5 worm cellular contexts compared by ENCODE assay signal in the genomic region with DNA sequence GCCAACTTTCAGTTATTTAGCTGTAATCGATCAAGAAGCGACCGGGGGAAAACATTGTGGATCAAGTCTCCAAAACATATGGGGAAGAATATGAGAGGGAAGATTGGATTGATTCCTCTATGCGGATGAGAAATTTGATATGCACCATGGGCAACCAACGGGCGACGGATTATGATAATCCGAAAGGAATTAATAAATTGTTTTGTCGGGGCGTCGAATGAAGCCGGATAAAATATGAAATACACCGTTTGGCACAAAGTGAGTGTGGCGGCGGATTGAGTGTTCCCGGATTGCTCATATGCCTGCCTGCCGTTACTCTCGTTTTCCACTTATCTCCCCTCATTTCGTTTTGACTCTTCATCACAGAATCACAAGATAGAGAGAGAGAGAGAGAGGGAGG.
A peak's percentile ranks its signal among the peaks of the same experiment; 100 is the strongest.
TF ChIP-seq lines count a peak whose summit lies in the region.

No protein-coding gene starts in this region.

TF ChIP-seq in whole organism, L1 larva, 84 proteins besides CTCF, POLR2A, EP300 and RAD21 (continues in another document):
- TF ChIP-seq nhr-84 (tag; optimal IDR thresholded peaks at IDR 0.05; lab: Kevin White, UChicago) = no peak
- no peak for TF ChIP-seq ztf-4 (tag; optimal IDR thresholded peaks at IDR 0.05; lab: Kevin White, UChicago)
- no peak for TF ChIP-seq lir-3 (tag; optimal IDR thresholded peaks at IDR 0.05; lab: Kevin White, UChicago; ENCODE audit: poor library complexity)
- no peak for TF ChIP-seq isw-1 (GFP tag; IDR thresholded peaks at IDR 0.05; lab: Robert Waterston, UW)
- no peak for TF ChIP-seq sup-37 (GFP tag; optimal IDR thresholded peaks at IDR 0.05; lab: Kevin White, UChicago)
- peak; percentile 17 for TF ChIP-seq nhr-47 (tag; optimal IDR thresholded peaks at IDR 0.05; lab: Kevin White, UChicago)
- TF ChIP-seq C04F5.9 (tag; optimal IDR thresholded peaks at IDR 0.05; lab: Kevin White, UChicago) = no peak
- TF ChIP-seq C34B4.2 (tag; optimal IDR thresholded peaks at IDR 0.05; lab: Kevin White, UChicago) = no peak
- no peak for TF ChIP-seq nhr-85 (tag; lab: Kevin White, UChicago)
- no peak for TF ChIP-seq nhr-11 (tag; optimal IDR thresholded peaks at IDR 0.05; lab: Kevin White, UChicago)
- no peak for TF ChIP-seq lin-14 (GFP tag; optimal IDR thresholded peaks at IDR 0.05; lab: Kevin White, UChicago)
- TF ChIP-seq efl-1 (optimal IDR thresholded peaks at IDR 0.05; lab: Kevin White, UChicago) = no peak
- peak in 1 of 2 experiments; percentile 51 for TF ChIP-seq efl-1 (GFP tag; optimal IDR thresholded peaks at IDR 0.05 in 1 of 2; lab: Kevin White, UChicago)
- no peak for TF ChIP-seq ces-1 (GFP tag; optimal IDR thresholded peaks at IDR 0.05; lab: Kevin White, UChicago)
- TF ChIP-seq lin-39 (tag; optimal IDR thresholded peaks at IDR 0.05; lab: Kevin White, UChicago) = no peak
- no peak for TF ChIP-seq ceh-88 (GFP tag; IDR thresholded peaks at IDR 0.05; lab: Robert Waterston, UW)
- no peak for TF ChIP-seq fos-1 (tag; optimal IDR thresholded peaks at IDR 0.05; lab: Kevin White, UChicago)
- TF ChIP-seq vab-15 (tag; optimal IDR thresholded peaks at IDR 0.05; lab: Kevin White, UChicago) = no peak

TF ChIP-seq in whole organism, L2 larva, 48 proteins besides CTCF, POLR2A, EP300 and RAD21:
- TF ChIP-seq ztf-4 (tag; optimal IDR thresholded peaks at IDR 0.05; lab: Kevin White, UChicago) (no peak), lin-11 (tag; optimal IDR thresholded peaks at IDR 0.05; lab: Kevin White, UChicago) (peak; percentile 10)

TF ChIP-seq in whole organism, L3 larva, 47 proteins besides CTCF, POLR2A, EP300 and RAD21:
- TF ChIP-seq unc-39 (tag; optimal IDR thresholded peaks at IDR 0.05; lab: Kevin White, UChicago) = no peak
- peak; percentile 3 for TF ChIP-seq ceh-28 (tag; optimal IDR thresholded peaks at IDR 0.05; lab: Kevin White, UChicago)

TF ChIP-seq in whole organism, L4 larva, 104 proteins besides CTCF, POLR2A, EP300 and RAD21 (continues in another document):
- TF ChIP-seq snpc-1.2 (GFP tag; IDR thresholded peaks at IDR 0.05; lab: Robert Waterston, UW) (no peak), nhr-77 (tag; optimal IDR thresholded peaks at IDR 0.05; lab: Kevin White, UChicago) (no peak), dmd-6 (GFP tag; IDR thresholded peaks at IDR 0.05; lab: Robert Waterston, UW) (no peak), cey-2 (tag; optimal IDR thresholded peaks at IDR 0.05; lab: Kevin White, UChicago; ENCODE audit: borderline replicate concordance, insufficient read depth) (no peak), F10B5.3 (tag; optimal IDR thresholded peaks at IDR 0.05; lab: Kevin White, UChicago) (no peak), nhr-42 (GFP tag; IDR thresholded peaks at IDR 0.05; lab: Robert Waterston, UW) (0 out of 2 replicates have a peak, but pooled peaks have one; percentile 16), unc-39 (tag; optimal IDR thresholded peaks at IDR 0.05; lab: Kevin White, UChicago) (no peak), ceh-82 (tag; optimal IDR thresholded peaks at IDR 0.05; lab: Kevin White, UChicago) (no peak), hlh-30 (tag; optimal IDR thresholded peaks at IDR 0.05; lab: Kevin White, UChicago; ENCODE audit: insufficient read depth) (no peak), skn-1 (tag; optimal IDR thresholded peaks at IDR 0.05; lab: Kevin White, UChicago) (no peak), unc-62 (GFP tag; optimal IDR thresholded peaks at IDR 0.05 in 1 of 2; lab: Kevin White, UChicago) (no peak), unc-62 (tag; optimal IDR thresholded peaks at IDR 0.05; lab: Kevin White, UChicago) (no peak), sdz-12 (GFP tag; optimal IDR thresholded peaks at IDR 0.05; lab: Kevin White, UChicago) (no peak), set-16 (GFP tag; IDR thresholded peaks at IDR 0.05; lab: Robert Waterston, UW) (no peak), T20F7.1 (GFP tag; optimal IDR thresholded peaks at IDR 0.05; lab: Kevin White, UChicago) (peak; percentile 34), nhr-48 (tag; optimal IDR thresholded peaks at IDR 0.05; lab: Kevin White, UChicago) (no peak), vab-7 (GFP tag; IDR thresholded peaks at IDR 0.05; lab: Robert Waterston, UW) (no peak), arid-1 (GFP tag; conservative IDR thresholded peaks at IDR 0.05; lab: Robert Waterston, UW) (no peak), ceh-20 (GFP tag; IDR thresholded peaks at IDR 0.05; lab: Robert Waterston, UW) (no peak), mxl-2 (GFP tag; conservative IDR thresholded peaks at IDR 0.05; lab: Robert Waterston, UW) (no peak), egl-27 (tag; optimal IDR thresholded peaks at IDR 0.05; lab: Kevin White, UChicago) (no peak), nhr-6 (tag; optimal IDR thresholded peaks at IDR 0.05; lab: Kevin White, UChicago) (no peak), rbr-2 (tag; optimal IDR thresholded peaks at IDR 0.05; lab: Kevin White, UChicago) (no peak), fkh-10 (GFP tag; optimal IDR thresholded peaks at IDR 0.05; lab: Kevin White, UChicago) (no peak), zfp-3 (GFP tag; conservative IDR thresholded peaks at IDR 0.05; lab: Robert Waterston, UW) (no peak), lin-38 (GFP tag; IDR thresholded peaks at IDR 0.05; lab: Robert Waterston, UW) (peak; percentile 26), ceh-32 (tag; optimal IDR thresholded peaks at IDR 0.05; lab: Kevin White, UChicago; ENCODE audit: poor library complexity) (no peak), dve-1 (tag; optimal IDR thresholded peaks at IDR 0.05; lab: Kevin White, UChicago; ENCODE audit: insufficient read depth) (no peak), lin-39 (tag; optimal IDR thresholded peaks at IDR 0.05; lab: Kevin White, UChicago) (no peak), pqm-1 (tag; optimal IDR thresholded peaks at IDR 0.05; lab: Kevin White, UChicago) (no peak), spr-3 (GFP tag; optimal IDR thresholded peaks at IDR 0.05; lab: Kevin White, UChicago) (no peak), D1046.2 (GFP tag; IDR thresholded peaks at IDR 0.05; lab: Robert Waterston, UW) (no peak), nhr-111 (GFP tag; optimal IDR thresholded peaks at IDR 0.05; lab: Kevin White, UChicago) (no peak), nhr-25 (tag; optimal IDR thresholded peaks at IDR 0.05; lab: Kevin White, UChicago; ENCODE audit: borderline replicate concordance, insufficient read depth) (no peak)

TF ChIP-seq in whole organism, young adult, 124 proteins besides CTCF, POLR2A, EP300 and RAD21 (continues in another document):
- no peak for TF ChIP-seq lin-54 (GFP tag; optimal IDR thresholded peaks at IDR 0.05; lab: Kevin White, UChicago)
- TF ChIP-seq xnd-1 (tag; optimal IDR thresholded peaks at IDR 0.05; lab: Kevin White, UChicago) = no peak
- TF ChIP-seq F52B5.7 (tag; optimal IDR thresholded peaks at IDR 0.05; lab: Kevin White, UChicago) = peak; percentile 9
- TF ChIP-seq ceh-27 (GFP tag; optimal IDR thresholded peaks at IDR 0.05; lab: Kevin White, UChicago) = no peak
- no peak for TF ChIP-seq somi-1 (GFP tag; optimal IDR thresholded peaks at IDR 0.05; lab: Kevin White, UChicago)
- TF ChIP-seq ceh-100 (GFP tag; IDR thresholded peaks at IDR 0.05; lab: Robert Waterston, UW) = 0 out of 2 replicates have a peak, but pooled peaks have one; percentile 15
- 0 out of 2 replicates have a peak, but pooled peaks have one; percentile 43 for TF ChIP-seq madf-3 (GFP tag; IDR thresholded peaks at IDR 0.05; lab: Robert Waterston, UW)
- TF ChIP-seq ceh-58 (GFP tag; IDR thresholded peaks at IDR 0.05; lab: Robert Waterston, UW) = no peak
- TF ChIP-seq him-1 (tag; optimal IDR thresholded peaks at IDR 0.05; lab: Kevin White, UChicago) = no peak
- TF ChIP-seq chd-7 (tag; optimal IDR thresholded peaks at IDR 0.05; lab: Kevin White, UChicago) = peak; percentile 4
- no peak for TF ChIP-seq zfh-2 (GFP tag; conservative IDR thresholded peaks at IDR 0.05; lab: Robert Waterston, UW)
- peak; percentile 75; the same call in 1 of the 2 replicates for TF ChIP-seq cebp-2 (GFP tag; IDR thresholded peaks at IDR 0.05; lab: Robert Waterston, UW)
- TF ChIP-seq F57A8.1 (GFP tag; optimal IDR thresholded peaks at IDR 0.05; lab: Kevin White, UChicago) = no peak
- TF ChIP-seq let-607 (tag; optimal IDR thresholded peaks at IDR 0.05; lab: Kevin White, UChicago) = no peak
- TF ChIP-seq ztf-26 (tag; optimal IDR thresholded peaks at IDR 0.05; lab: Kevin White, UChicago) = no peak
- no peak for TF ChIP-seq attf-3 (GFP tag; conservative IDR thresholded peaks at IDR 0.05; lab: Robert Waterston, UW)
- no peak for TF ChIP-seq mel-28 (tag; optimal IDR thresholded peaks at IDR 0.05; lab: Kevin White, UChicago; ENCODE audit: borderline replicate concordance)
- TF ChIP-seq mes-4 (tag; optimal IDR thresholded peaks at IDR 0.05; lab: Kevin White, UChicago) = no peak
- peak; percentile 52; the same call in 1 of the 2 replicates for TF ChIP-seq Y95B8A.8 (GFP tag; IDR thresholded peaks at IDR 0.05; lab: Robert Waterston, UW)
- TF ChIP-seq sptf-2 (GFP tag; optimal IDR thresholded peaks at IDR 0.05; lab: Kevin White, UChicago) = no peak
- TF ChIP-seq B0261.1 (tag; optimal IDR thresholded peaks at IDR 0.05; lab: Kevin White, UChicago) = no peak
- TF ChIP-seq Y67H2A.10 (GFP tag; conservative IDR thresholded peaks at IDR 0.05; lab: Robert Waterston, UW) = no peak
- TF ChIP-seq aptf-2 (GFP tag; conservative IDR thresholded peaks at IDR 0.05; lab: Robert Waterston, UW) = no peak
- no peak for TF ChIP-seq ztf-25 (GFP tag; IDR thresholded peaks at IDR 0.05; lab: Robert Waterston, UW)
- no peak for TF ChIP-seq unc-130 (GFP tag; optimal IDR thresholded peaks at IDR 0.05; lab: Kevin White, UChicago)
- TF ChIP-seq unc-62 (GFP tag; optimal IDR thresholded peaks at IDR 0.05; lab: Kevin White, UChicago) = no peak
- TF ChIP-seq snpc-1.3 (tag; optimal IDR thresholded peaks at IDR 0.05; lab: Kevin White, UChicago; ENCODE audit: insufficient read depth) = no peak
- TF ChIP-seq hsf-1 (GFP tag; IDR thresholded peaks at IDR 0.05; lab: Robert Waterston, UW) = no peak
- TF ChIP-seq attf-5 (GFP tag; optimal IDR thresholded peaks at IDR 0.05; lab: Kevin White, UChicago) = no peak
- no peak for TF ChIP-seq rpc-1 (optimal IDR thresholded peaks at IDR 0.05; lab: Kevin White, UChicago)
- TF ChIP-seq rpc-1 (tag; optimal IDR thresholded peaks at IDR 0.05; lab: Kevin White, UChicago) = no peak
- no peak for TF ChIP-seq F55B11.4 (tag; optimal IDR thresholded peaks at IDR 0.05; lab: Kevin White, UChicago; ENCODE audit: borderline replicate concordance, insufficient read depth)
- no peak for TF ChIP-seq Y53F4B.3 (GFP tag; IDR thresholded peaks at IDR 0.05; lab: Robert Waterston, UW)
- TF ChIP-seq hmg-20 (GFP tag; IDR thresholded peaks at IDR 0.05; lab: Robert Waterston, UW) = 0 out of 2 replicates have a peak, but pooled peaks have one; percentile 54
- no peak for TF ChIP-seq ama-1 (optimal IDR thresholded peaks at IDR 0.05; lab: Kevin White, UChicago)
- no peak for TF ChIP-seq ama-1 (GFP tag; optimal IDR thresholded peaks at IDR 0.05; lab: Kevin White, UChicago)
- TF ChIP-seq Y56A3A.18 (GFP tag; IDR thresholded peaks at IDR 0.05; lab: Robert Waterston, UW) = peak; percentile 62; the same call in 1 of the 2 replicates
- peak; percentile 78 for TF ChIP-seq B0336.3 (GFP tag; IDR thresholded peaks at IDR 0.05; lab: Robert Waterston, UW)
- no peak for TF ChIP-seq rec-8 (tag; optimal IDR thresholded peaks at IDR 0.05; lab: Kevin White, UChicago)
